Worm (Caenorhabditis elegans): ENCODE data around the gene fbxb-53.

Gene fbxb-53

DNA sequence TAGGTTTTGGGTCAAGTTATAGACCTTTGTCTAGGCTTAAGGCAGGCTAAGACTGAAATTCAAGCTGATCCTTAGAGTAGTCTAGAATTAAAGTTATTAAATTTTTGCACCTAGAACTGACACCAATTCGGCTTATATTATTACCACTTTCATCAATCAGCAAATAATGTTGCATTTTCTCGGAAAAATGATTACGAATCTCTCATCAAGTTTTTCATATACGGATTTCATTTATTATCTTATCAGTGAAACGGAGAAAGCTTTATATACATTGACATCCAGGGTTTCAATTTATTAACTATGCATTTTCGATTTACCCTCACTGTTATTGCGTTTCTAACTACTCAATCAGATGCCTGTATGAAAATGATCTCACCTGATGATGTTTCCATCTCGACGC is 15.4 kb upstream of the fbxb-53 start, which contains the start of gene K07G6.1:
Gene K07G6.1 (plus strand): TSS at position 301 of the 400 bp plus-strand sequence.
- no peak for TF ChIP-seq zag-1 (tag; optimal IDR thresholded peaks at IDR 0.05)
- TF ChIP-seq daf-12 (tag; optimal IDR thresholded peaks at IDR 0.05): no peak
- no peak for TF ChIP-seq unc-62 (GFP tag; optimal IDR thresholded peaks at IDR 0.05)
- no peak for TF ChIP-seq lsy-12 (tag; optimal IDR thresholded peaks at IDR 0.05)

DNA sequence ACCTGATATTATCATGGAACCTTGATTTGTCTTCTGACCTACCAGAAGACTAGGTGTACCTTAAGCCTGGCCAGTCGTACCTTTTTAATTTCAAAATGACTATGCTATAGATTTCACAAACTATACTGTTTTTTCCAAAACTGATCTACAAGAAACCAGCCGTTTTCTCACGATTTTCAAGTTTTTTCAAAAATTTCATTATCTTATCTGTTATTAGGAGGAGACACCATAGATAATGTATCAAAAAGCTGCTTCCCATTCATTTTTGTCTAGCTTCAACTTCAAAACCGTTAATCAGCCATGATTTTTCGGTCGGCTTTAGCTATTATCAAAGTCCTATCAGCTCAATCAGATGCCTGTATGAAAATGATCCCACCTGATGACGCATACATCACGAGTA is 14.1 kb upstream of the fbxb-53 start, which contains the start of gene F36H5.12:
Gene F36H5.12 (plus strand): TSS at position 301 of the 400 bp plus-strand sequence.
- TF ChIP-seq jun-1 (tag; optimal IDR thresholded peaks at IDR 0.05) (no peak), unc-39 (tag; optimal IDR thresholded peaks at IDR 0.05) (no peak), nhr-77 (tag; optimal IDR thresholded peaks at IDR 0.05) (no peak), nfya-1 (tag; optimal IDR thresholded peaks at IDR 0.05; ENCODE audit: insufficient read depth) (no peak), lin-39 (tag; optimal IDR thresholded peaks at IDR 0.05) (no peak), nhr-76 (tag; optimal IDR thresholded peaks at IDR 0.05) (no peak)

DNA sequence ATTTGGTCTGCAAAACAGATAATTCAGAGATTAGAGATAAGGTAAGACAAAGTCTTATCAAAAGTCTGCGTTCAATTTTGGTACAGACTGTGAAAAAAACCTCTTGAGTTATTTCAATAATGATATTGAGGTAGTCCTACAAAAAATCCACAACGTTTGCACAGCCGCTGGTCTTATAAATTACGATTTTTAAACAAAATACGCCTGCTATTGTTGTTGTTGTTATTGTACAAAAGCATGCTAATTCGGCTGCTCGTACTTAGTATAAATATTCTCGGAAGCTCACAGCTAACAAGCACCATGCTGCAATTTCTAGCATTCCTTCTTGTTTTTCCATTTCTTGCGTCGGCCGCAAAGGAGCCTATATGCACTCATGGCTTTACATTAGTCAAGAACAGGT is 12.5 kb upstream of the fbxb-53 start, which contains the start of gene clec-19:
Gene clec-19 (plus strand): TSS at position 301 of the 400 bp plus-strand sequence.
- TF ChIP-seq elt-1 (tag; optimal IDR thresholded peaks at IDR 0.05) (no peak), nhr-67 (tag; optimal IDR thresholded peaks at IDR 0.05) (no peak)

DNA sequence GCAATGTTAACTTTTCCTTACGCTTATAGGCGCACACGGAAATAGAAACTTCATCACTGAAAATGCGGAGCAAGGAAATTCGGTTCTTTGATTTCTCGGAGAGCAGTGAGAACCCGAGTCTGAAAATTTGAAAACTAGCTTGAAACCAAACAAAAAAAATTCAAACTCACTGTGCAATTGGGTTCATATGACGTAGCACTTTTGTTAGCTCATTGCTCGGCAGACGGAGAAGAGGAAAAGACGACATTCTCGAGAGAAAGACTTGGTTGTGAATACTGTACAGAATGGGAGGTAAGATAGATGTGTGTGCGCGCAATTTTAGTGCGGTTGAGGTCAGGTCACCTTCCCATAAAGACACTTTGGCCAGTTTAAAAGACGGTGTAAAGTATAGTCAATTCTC is 6.3 kb upstream of the fbxb-53 start, which contains the start of the genes F36H5.13 and F36H5.8:
Gene F36H5.13 (minus strand): TSS at position 101 of the 400 bp plus-strand sequence.
Gene F36H5.8 (minus strand): TSS at position 274 of the 400 bp plus-strand sequence.
- TF ChIP-seq zag-1 (tag; optimal IDR thresholded peaks at IDR 0.05) (no peak), lsy-12 (tag; optimal IDR thresholded peaks at IDR 0.05) (no peak), ceh-9 (tag; optimal IDR thresholded peaks at IDR 0.05) (no peak)

DNA sequence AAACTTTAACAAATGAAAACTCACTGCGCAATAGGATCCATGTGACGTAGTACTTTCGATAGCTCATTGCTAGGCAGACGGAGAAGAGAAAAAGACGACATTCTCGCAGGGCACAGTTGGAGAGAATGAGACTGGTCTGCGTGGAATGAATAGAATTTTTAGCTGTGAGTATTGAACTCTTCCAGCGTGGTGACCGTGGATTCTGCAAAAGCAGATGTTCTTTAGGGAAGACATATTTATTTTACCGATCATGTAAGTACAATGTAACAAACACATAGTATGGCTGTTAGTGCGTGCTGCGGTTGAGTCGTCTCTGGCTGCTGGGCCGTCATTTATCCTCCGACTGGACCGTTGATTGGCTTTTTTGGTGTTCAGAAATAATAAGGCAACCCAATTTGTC is 3.7 kb upstream of the fbxb-53 start, which contains the start of gene F36H5.9:
Gene F36H5.9 (minus strand): TSS at position 101 of the 400 bp plus-strand sequence.
- no peak for TF ChIP-seq mdl-1 (tag; optimal IDR thresholded peaks at IDR 0.05)
- TF ChIP-seq unc-62 (GFP tag; optimal IDR thresholded peaks at IDR 0.05): no peak
- no peak for TF ChIP-seq nhr-43 (tag; optimal IDR thresholded peaks at IDR 0.05; ENCODE audit: poor library complexity, severe bottlenecking)
- TF ChIP-seq elt-2 (tag; optimal IDR thresholded peaks at IDR 0.05): no peak
- no peak for TF ChIP-seq fos-1 (tag; optimal IDR thresholded peaks at IDR 0.05)
- no peak for TF ChIP-seq sea-2 (GFP tag; optimal IDR thresholded peaks at IDR 0.05)
- TF ChIP-seq jun-1 (tag; optimal IDR thresholded peaks at IDR 0.05): no peak
- no peak for TF ChIP-seq elt-3 (tag; optimal IDR thresholded peaks at IDR 0.05)
- no peak for TF ChIP-seq nhr-76 (tag; optimal IDR thresholded peaks at IDR 0.05)
- no peak for TF ChIP-seq pha-4 (tag; optimal IDR thresholded peaks at IDR 0.05)
- no peak for TF ChIP-seq fkh-10 (GFP tag; optimal IDR thresholded peaks at IDR 0.05)
- TF ChIP-seq ceh-82 (tag; optimal IDR thresholded peaks at IDR 0.05): no peak
- TF ChIP-seq egl-5 (tag; optimal IDR thresholded peaks at IDR 0.05): no peak

DNA sequence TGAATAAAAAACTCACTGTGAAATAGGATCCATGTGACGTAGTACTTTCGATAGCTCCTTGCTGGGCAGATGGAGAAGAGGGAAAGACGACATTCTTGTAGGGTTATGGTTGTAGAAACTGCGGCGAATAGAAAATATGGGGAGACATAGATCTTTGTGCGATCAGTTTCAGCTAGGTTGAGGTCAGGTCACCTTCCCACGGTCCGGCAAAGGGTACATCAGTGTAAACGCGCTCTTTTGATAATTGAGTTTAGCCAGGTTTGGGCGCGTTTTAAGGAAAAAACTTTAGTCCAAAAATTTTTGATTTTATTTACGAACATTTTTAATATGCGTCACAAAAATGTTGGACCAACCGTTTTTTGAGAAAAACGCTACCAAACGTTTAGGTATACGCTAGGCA is 610 bp upstream of the fbxb-53 start, which contains the start of gene F36H5.17:
Gene F36H5.17 (minus strand): TSS at position 101 of the 400 bp plus-strand sequence.
- no peak for TF ChIP-seq nhr-76 (tag; optimal IDR thresholded peaks at IDR 0.05)
- no peak for TF ChIP-seq elt-3 (tag; optimal IDR thresholded peaks at IDR 0.05)
- TF ChIP-seq elt-2 (tag; optimal IDR thresholded peaks at IDR 0.05): no peak
- no peak for TF ChIP-seq egl-5 (tag; optimal IDR thresholded peaks at IDR 0.05)
- TF ChIP-seq ceh-28 (tag; optimal IDR thresholded peaks at IDR 0.05): no peak
- TF ChIP-seq ZK546.5 (tag; optimal IDR thresholded peaks at IDR 0.05): no peak
- TF ChIP-seq fkh-10 (GFP tag; optimal IDR thresholded peaks at IDR 0.05): no peak
- no peak for TF ChIP-seq fos-1 (tag; optimal IDR thresholded peaks at IDR 0.05)
- TF ChIP-seq nhr-77 (tag; optimal IDR thresholded peaks at IDR 0.05): no peak
- TF ChIP-seq daf-12 (tag; optimal IDR thresholded peaks at IDR 0.05): no peak
- TF ChIP-seq nhr-23 (tag; optimal IDR thresholded peaks at IDR 0.05): no peak
- no peak for TF ChIP-seq lin-15B (tag; optimal IDR thresholded peaks at IDR 0.05)
- TF ChIP-seq lin-39 (tag; optimal IDR thresholded peaks at IDR 0.05): no peak
- no peak for TF ChIP-seq ceh-9 (tag; optimal IDR thresholded peaks at IDR 0.05)
- no peak for TF ChIP-seq nhr-12 (tag; optimal IDR thresholded peaks at IDR 0.05)

DNA sequence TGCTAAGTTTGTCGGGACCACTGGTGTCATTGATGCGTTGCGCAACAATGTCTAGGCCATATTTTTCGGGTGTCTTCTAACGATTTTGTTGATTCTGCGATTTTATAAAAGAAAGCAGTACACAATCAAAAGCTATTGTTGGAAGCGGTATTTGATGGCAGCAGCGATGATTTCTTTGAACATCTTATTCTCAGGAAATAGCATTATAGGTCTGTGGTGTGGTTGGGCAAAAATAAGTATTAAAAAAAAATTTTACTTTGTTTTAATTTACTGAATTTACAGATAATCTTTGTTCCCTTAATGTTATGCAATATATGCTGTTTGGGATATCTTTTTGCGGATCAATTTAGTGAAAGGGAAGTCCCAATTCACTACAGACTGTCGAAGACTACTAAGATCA is 351 bp downstream of the fbxb-53 start, which contains the start of gene F36H5.10:
Gene F36H5.10 (plus strand): TSS at position 301 of the 400 bp plus-strand sequence.
- TF ChIP-seq nhr-237 (tag; optimal IDR thresholded peaks at IDR 0.05) (no peak), nhr-23 (tag; optimal IDR thresholded peaks at IDR 0.05) (no peak), pha-4 (tag; optimal IDR thresholded peaks at IDR 0.05) (no peak), mdl-1 (tag; optimal IDR thresholded peaks at IDR 0.05) (no peak), nfya-1 (tag; optimal IDR thresholded peaks at IDR 0.05; ENCODE audit: insufficient read depth) (no peak), fkh-2 (tag; optimal IDR thresholded peaks at IDR 0.05) (no peak), unc-62 (GFP tag; optimal IDR thresholded peaks at IDR 0.05) (no peak), lsy-12 (tag; optimal IDR thresholded peaks at IDR 0.05) (no peak), aly-2 (tag; optimal IDR thresholded peaks at IDR 0.05) (no peak), unc-39 (tag; optimal IDR thresholded peaks at IDR 0.05) (no peak)
